Fruit fly (Drosophila melanogaster): Measurements from ENCODE around the gene Agpat1.

The Agpat1 gene

DNA sequence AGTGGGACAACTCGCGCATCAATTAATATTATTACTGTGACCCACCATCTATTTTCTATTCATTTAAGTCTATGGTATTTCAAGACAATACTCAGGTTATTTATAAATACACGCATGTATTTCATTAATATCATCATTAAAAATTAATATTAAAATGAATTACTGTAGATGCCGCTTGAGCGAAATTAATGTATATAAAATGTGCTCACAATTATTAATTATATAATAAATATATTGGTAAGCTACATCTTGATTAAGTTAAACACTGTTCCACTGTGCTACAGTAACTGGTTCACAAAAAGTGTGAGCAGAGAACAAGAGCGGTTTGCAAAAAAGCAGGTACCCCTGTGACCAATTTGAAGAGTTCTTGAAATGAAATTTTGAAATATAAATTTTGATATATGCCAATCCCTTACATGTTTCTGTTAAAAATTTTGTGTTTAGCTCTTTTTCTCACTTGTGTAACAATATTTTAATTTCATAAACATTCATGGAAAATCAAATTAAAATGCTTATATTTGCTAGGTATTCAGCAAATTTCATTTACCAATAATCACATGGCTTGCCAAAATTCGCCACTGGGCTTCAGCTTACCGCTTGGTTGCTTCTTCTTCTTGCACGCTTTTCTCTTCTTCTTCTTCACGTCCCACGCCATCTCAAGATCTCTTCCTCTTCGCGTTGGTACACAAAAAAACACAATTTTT lies 14.0 kb upstream of the Agpat1 start (continued):
- TF ChIP-seq Ets21C (GFP tag; optimal IDR thresholded peaks at IDR 0.05) (peak; percentile 99), fkh (GFP tag; optimal IDR thresholded peaks at IDR 0.05) (peak; percentile 87), acj6 (GFP tag; optimal IDR thresholded peaks at IDR 0.05) (peak; percentile 100), CG3919 (GFP tag; optimal IDR thresholded peaks at IDR 0.05) (peak; percentile 100), CG1621 (tag; optimal IDR thresholded peaks at IDR 0.05) (peak; percentile 99), CG6808 (GFP tag; optimal IDR thresholded peaks at IDR 0.05) (peak; percentile 99), Eip93F (GFP tag; optimal IDR thresholded peaks at IDR 0.05) (peak; percentile 99), Eip75B (GFP tag; optimal IDR thresholded peaks at IDR 0.05) (peak; percentile 100), CG8632 (GFP tag; optimal IDR thresholded peaks at IDR 0.05) (peak; percentile 100), CG3032 (tag; optimal IDR thresholded peaks at IDR 0.05) (peak; percentile 100), topi (GFP tag; optimal IDR thresholded peaks at IDR 0.05) (peak; percentile 100), salr (GFP tag; optimal IDR thresholded peaks at IDR 0.05) (peak; percentile 99 to 100), CG31627 (GFP tag; optimal IDR thresholded peaks at IDR 0.05) (peak; percentile 100), svp (GFP tag) (peak; percentile 100), net (GFP tag; optimal IDR thresholded peaks at IDR 0.05) (peak; percentile 100), Blimp-1 (GFP tag; optimal IDR thresholded peaks at IDR 0.05) (peak; percentile 98), Hr39 (GFP tag; optimal IDR thresholded peaks at IDR 0.05) (peak; percentile 100), CG6854 (GFP tag; optimal IDR thresholded peaks at IDR 0.05) (peak; percentile 99), CG11762 (GFP tag; optimal IDR thresholded peaks at IDR 0.05; ENCODE audit: insufficient read depth) (peak; percentile 100), Ets96B (tag; optimal IDR thresholded peaks at IDR 0.05) (peak; percentile 100), dsx (GFP tag; optimal IDR thresholded peaks at IDR 0.05; ENCODE audit: poor library complexity, severe bottlenecking) (peak; percentile 100), Gug (GFP tag; IDR thresholded peaks at IDR 0.05) (peak; percentile 100), fd59A (GFP tag; optimal IDR thresholded peaks at IDR 0.05) (peak; percentile 100), Smox (GFP tag; optimal IDR thresholded peaks at IDR 0.05) (peak; percentile 100), Sox14 (GFP tag; optimal IDR thresholded peaks at IDR 0.05) (peak; percentile 100), vri (GFP tag; optimal IDR thresholded peaks at IDR 0.05) (peak; percentile 97), achi (GFP tag; optimal IDR thresholded peaks at IDR 0.05) (peak; percentile 99)

DNA sequence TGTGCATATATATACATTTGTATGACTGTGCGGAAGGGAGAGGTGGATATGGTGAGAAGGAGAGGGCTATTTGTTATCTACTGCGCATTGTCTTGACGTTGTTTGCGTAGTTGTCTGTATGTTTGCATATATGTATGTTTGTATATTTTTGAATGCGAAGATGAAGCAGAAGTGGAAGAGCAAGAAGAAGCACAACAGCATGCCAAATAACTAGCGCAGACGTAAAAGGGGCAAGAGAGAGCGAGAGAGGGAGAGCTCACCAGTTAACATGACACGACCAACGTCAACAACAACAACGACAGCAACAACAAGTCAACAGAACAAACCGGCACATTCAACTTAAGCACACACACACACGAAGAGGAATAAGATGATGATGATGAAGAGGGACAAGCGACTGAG lies 13.3 kb upstream of the Agpat1 start:
- TF ChIP-seq fkh (GFP tag; optimal IDR thresholded peaks at IDR 0.05): no peak
- no peak for TF ChIP-seq pdm3 (GFP tag; optimal IDR thresholded peaks at IDR 0.05)
- TF ChIP-seq acj6 (GFP tag; optimal IDR thresholded peaks at IDR 0.05): no peak
- no peak for TF ChIP-seq Sox15 (GFP tag; optimal IDR thresholded peaks at IDR 0.05)
- TF ChIP-seq Ets21C (GFP tag; optimal IDR thresholded peaks at IDR 0.05): no peak
- no peak for TF ChIP-seq CG7368 (GFP tag; optimal IDR thresholded peaks at IDR 0.05)
- no peak for TF ChIP-seq cyc (GFP tag; optimal IDR thresholded peaks at IDR 0.05)
- TF ChIP-seq topi (GFP tag; optimal IDR thresholded peaks at IDR 0.05): no peak
- no peak for TF ChIP-seq CG11762 (GFP tag; optimal IDR thresholded peaks at IDR 0.05; ENCODE audit: insufficient read depth)
- TF ChIP-seq CG3919 (GFP tag; optimal IDR thresholded peaks at IDR 0.05): no peak
- no peak for TF ChIP-seq fd59A (GFP tag; optimal IDR thresholded peaks at IDR 0.05)
- no peak for TF ChIP-seq lz (GFP tag; optimal IDR thresholded peaks at IDR 0.05)
- no peak for TF ChIP-seq CG10669 (GFP tag; optimal IDR thresholded peaks at IDR 0.05)
- TF ChIP-seq Lpt (GFP tag; optimal IDR thresholded peaks at IDR 0.05): no peak
- no peak for TF ChIP-seq Sox102F (GFP tag; optimal IDR thresholded peaks at IDR 0.05)
- TF ChIP-seq CG6276 (GFP tag; optimal IDR thresholded peaks at IDR 0.05): no peak
- no peak for TF ChIP-seq Hr38 (GFP tag; optimal IDR thresholded peaks at IDR 0.05)
- TF ChIP-seq Met (GFP tag; optimal IDR thresholded peaks at IDR 0.05): no peak
- TF ChIP-seq dsx (GFP tag; optimal IDR thresholded peaks at IDR 0.05; ENCODE audit: poor library complexity, severe bottlenecking): no peak
